Fruit fly (Drosophila melanogaster) whole organism, embryonic: Measurements from ENCODE around the gene Tcs4.

ENCODE experiments used
- Blimp-1 ChIP-seq: fragments of 200-800 bp; sonication (Bioruptor generic); optimal IDR thresholded peaks from 3 replicates; lab custom pipeline; 2018; ENCODE audit warnings: missing biosample characterization, missing genetic modification characterization, mild to moderate bottlenecking, moderate library complexity, missing genetic modification reagents
- CG10462 ChIP-seq: fragments of 200-800 bp; sonication (Bioruptor generic); optimal IDR thresholded peaks from 2 replicates; lab custom pipeline; 2016; ENCODE audit warnings: missing biosample characterization, missing genetic modification characterization
- CG12071 ChIP-seq: fragments of 200-800 bp; sonication (Bioruptor generic); optimal IDR thresholded peaks from 3 replicates; lab custom pipeline; 2018; ENCODE audit warnings: missing biosample characterization, mild to moderate bottlenecking, missing genetic modification characterization
- CG13424 ChIP-seq: fragments of 200-800 bp; sonication (Bioruptor generic); optimal IDR thresholded peaks from 2 replicates; lab custom pipeline; 2019; ENCODE audit warnings: missing biosample characterization, mild to moderate bottlenecking, missing genetic modification characterization, moderate library complexity
- CG14050 ChIP-seq: fragments of 200-800 bp; sonication (Bioruptor generic); IDR thresholded peaks from 3 replicates; pipeline ENCODE4 v1.3.6; 2022; ENCODE audit warnings: missing biosample characterization, missing genetic modification characterization
- CG1602 ChIP-seq: fragments of 200-800 bp; sonication (Bioruptor generic); optimal IDR thresholded peaks from 3 replicates; lab custom pipeline; 2016; ENCODE audit warnings: missing biosample characterization, missing genetic modification characterization
- CG1647 ChIP-seq: fragments of 200-800 bp; sonication (Bioruptor generic); optimal IDR thresholded peaks from 3 replicates; lab custom pipeline; 2016; ENCODE audit warnings: missing biosample characterization, missing genetic modification characterization
- CG16779 ChIP-seq: fragments of 200-800 bp; sonication (Bioruptor generic); IDR thresholded peaks from 2 replicates; pipeline ENCODE4 v1.3.6; 2022; ENCODE audit warnings: missing biosample characterization, missing genetic modification characterization
- CG17361 ChIP-seq: fragments of 200-800 bp; sonication (Bioruptor generic); IDR thresholded peaks from 3 replicates; pipeline ENCODE4 v1.3.6; 2022; ENCODE audit warnings: missing biosample characterization, missing genetic modification characterization
- CG17385 ChIP-seq: fragments of 200-800 bp; sonication (Bioruptor generic); optimal IDR thresholded peaks from 3 replicates; lab custom pipeline; 2018; ENCODE audit warnings: missing biosample characterization, mild to moderate bottlenecking, missing genetic modification characterization
- CG17912 ChIP-seq: fragments of 200-800 bp; sonication (Bioruptor generic); optimal IDR thresholded peaks from 2 replicates; lab custom pipeline; 2018; ENCODE audit warnings: missing biosample characterization, mild to moderate bottlenecking, missing genetic modification characterization
- CG18599 ChIP-seq: fragments of 200-800 bp; sonication (Bioruptor generic); optimal IDR thresholded peaks from 3 replicates; lab custom pipeline; 2017; ENCODE audit warnings: missing biosample characterization, missing genetic modification characterization, mild to moderate bottlenecking, moderate library complexity, missing genetic modification reagents
- CG3281 ChIP-seq: fragments of 200-800 bp; sonication (Bioruptor generic); optimal IDR thresholded peaks from 3 replicates; lab custom pipeline; 2017; ENCODE audit warnings: missing biosample characterization, mild to moderate bottlenecking, missing genetic modification characterization
- CG3726 ChIP-seq: fragments of 200-800 bp; sonication (Bioruptor generic); IDR thresholded peaks from 3 replicates; pipeline ENCODE4, ENCODE4 v1.3.6; 2022; ENCODE audit warnings: missing biosample characterization, missing genetic modification characterization
- CG4820 ChIP-seq: fragments of 200-800 bp; sonication (Bioruptor generic); optimal IDR thresholded peaks from 3 replicates; lab custom pipeline; 2016; ENCODE audit warnings: missing biosample characterization, missing genetic modification characterization
- CG5180 ChIP-seq: fragments of 200-800 bp; sonication (Bioruptor generic); optimal IDR thresholded peaks from 3 replicates; lab custom pipeline; 2017; ENCODE audit warnings: missing biosample characterization, missing genetic modification characterization, mild to moderate bottlenecking, moderate library complexity, missing genetic modification reagents
- CG7372 ChIP-seq: fragments of 200-800 bp; sonication (Bioruptor generic); IDR thresholded peaks from 2 replicates; pipeline ENCODE4 v1.3.6; 2022; ENCODE audit warnings: missing biosample characterization, missing genetic modification characterization
- CG7839 ChIP-seq: fragments of 200-800 bp; sonication (Bioruptor generic); optimal IDR thresholded peaks from 3 replicates; lab custom pipeline; 2018; ENCODE audit warnings: missing biosample characterization, mild to moderate bottlenecking, missing genetic modification characterization, moderate library complexity
- CkIIα-i1 ChIP-seq: fragments of 200-800 bp; sonication (Bioruptor generic); IDR thresholded peaks from 2 replicates; pipeline ENCODE4 v1.3.6; 2022; ENCODE audit warnings: missing biosample characterization, missing genetic modification characterization
- D ChIP-seq, 2 experiments: fragments of 200-800 bp in 1 of 2; fragments of >200 bp in 1 of 2; sonication (Bioruptor generic) in 1 of 2; optimal IDR thresholded peaks; 2 replicates in 1 of 2; 3 replicates in 1 of 2; lab custom pipeline; 2017; ENCODE audit warnings: mild to moderate bottlenecking in 1 of 2, missing biosample characterization in 1 of 2, missing genetic modification characterization in 1 of 2, missing genetic modification reagents in 1 of 2
- D19A ChIP-seq: fragments of 200-800 bp; optimal IDR thresholded peaks from 3 replicates; lab custom pipeline; 2019; ENCODE audit warnings: missing biosample characterization, mild to moderate bottlenecking, missing genetic modification characterization, moderate library complexity
- Dad ChIP-seq: fragments of 200-800 bp; sonication (Bioruptor generic); optimal IDR thresholded peaks from 3 replicates; lab custom pipeline; 2016; ENCODE audit warnings: missing biosample characterization, missing genetic modification characterization
- Eip74EF ChIP-seq, 2 experiments: fragments of 200-800 bp in 1 of 2; fragments of >200 bp in 1 of 2; sonication (Bioruptor generic) in 1 of 2; optimal IDR thresholded peaks; 2 replicates each; lab custom pipeline; 2017 to 2019; ENCODE audit warnings: missing biosample characterization in 2 of 2, missing genetic modification characterization in 2 of 2, mild to moderate bottlenecking in 1 of 2, moderate library complexity in 1 of 2
- Ets97D ChIP-seq: fragments of 200-800 bp; sonication (Bioruptor generic); optimal IDR thresholded peaks from 3 replicates; lab custom pipeline; 2016; ENCODE audit warnings: missing biosample characterization, missing genetic modification characterization
- Fer2 ChIP-seq: fragments of 200-800 bp; sonication (Bioruptor generic); optimal IDR thresholded peaks from 2 replicates; lab custom pipeline; 2018; ENCODE audit warnings: missing biosample characterization, mild to moderate bottlenecking, missing genetic modification characterization, moderate library complexity
- Fer3 ChIP-seq: fragments of 200-800 bp; sonication (Bioruptor generic); optimal IDR thresholded peaks from 2 replicates; lab custom pipeline; 2018; ENCODE audit warnings: missing biosample characterization, mild to moderate bottlenecking, missing genetic modification characterization, moderate library complexity
- HHEX ChIP-seq: fragments of 200-800 bp; sonication (Bioruptor generic); optimal IDR thresholded peaks from 3 replicates; lab custom pipeline; 2017; ENCODE audit warnings: missing biosample characterization, mild to moderate bottlenecking, missing genetic modification characterization, missing genetic modification reagents
- Tbp ChIP-seq: fragments of >200 bp; optimal IDR thresholded peaks from 2 replicates; lab custom pipeline; 2018; ENCODE audit warnings: missing biosample characterization, missing genetic modification characterization
- abd-A ChIP-seq: fragments of 200-800 bp; sonication (Bioruptor generic); optimal IDR thresholded peaks from 3 replicates; lab custom pipeline; 2019; ENCODE audit warnings: missing biosample characterization, mild to moderate bottlenecking, missing genetic modification characterization, moderate library complexity
- ara ChIP-seq: fragments of 200-800 bp; sonication (Bioruptor generic); IDR thresholded peaks from 2 replicates; pipeline ENCODE4 v1.3.6; 2022; ENCODE audit warnings: missing biosample characterization, missing genetic modification characterization
- ash1 ChIP-seq: fragments of 200-800 bp; sonication (Bioruptor generic); optimal IDR thresholded peaks from 2 replicates; lab custom pipeline; 2018; ENCODE audit warnings: missing biosample characterization, mild to moderate bottlenecking, missing genetic modification characterization
- az2 ChIP-seq: fragments of 200-800 bp; sonication (Bioruptor generic); optimal IDR thresholded peaks from 3 replicates; lab custom pipeline; 2016; ENCODE audit warnings: missing biosample characterization, missing genetic modification characterization
- bigmax ChIP-seq: fragments of 200-800 bp; sonication (Bioruptor generic); optimal IDR thresholded peaks from 2 replicates; lab custom pipeline; 2018; ENCODE audit warnings: missing biosample characterization, mild to moderate bottlenecking, missing genetic modification characterization
- cad ChIP-seq: fragments of >200 bp; optimal IDR thresholded peaks from 2 replicates; lab custom pipeline; 2017; ENCODE audit warnings: missing biosample characterization, missing genetic modification characterization
- cato ChIP-seq: fragments of 200-800 bp; sonication (Bioruptor generic); optimal IDR thresholded peaks from 2 replicates; lab custom pipeline; 2016; ENCODE audit warnings: missing biosample characterization, missing genetic modification characterization, borderline replicate concordance
- caup ChIP-seq: fragments of 200-800 bp; sonication (Bioruptor generic); optimal IDR thresholded peaks from 3 replicates; lab custom pipeline; 2017; ENCODE audit warnings: missing biosample characterization, mild to moderate bottlenecking, missing genetic modification characterization, moderate library complexity; ENCODE audit not compliant: severe bottlenecking
- dimm ChIP-seq: fragments of 200-800 bp; sonication (Bioruptor generic); IDR thresholded peaks from 2 replicates; pipeline ENCODE4 v1.3.6; 2022; ENCODE audit warnings: missing biosample characterization, missing genetic modification characterization
- klu ChIP-seq: fragments of 200-800 bp; sonication (Bioruptor generic); IDR thresholded peaks from 2 replicates; pipeline ENCODE4 v1.3.6; 2022; ENCODE audit warnings: missing biosample characterization, missing genetic modification characterization
- lab ChIP-seq: fragments of 200-800 bp; sonication (Bioruptor generic); optimal IDR thresholded peaks from 3 replicates; lab custom pipeline; 2017; ENCODE audit warnings: missing biosample characterization, missing genetic modification characterization, mild to moderate bottlenecking, moderate library complexity, missing genetic modification reagents
- lola ChIP-seq, 3 experiments: fragments of >200 bp in 2 of 3; fragments of 200-800 bp in 1 of 3; sonication (Bioruptor generic) in 1 of 3; optimal IDR thresholded peaks; 2 replicates each; lab custom pipeline; 2017 to 2019; ENCODE audit warnings: missing biosample characterization in 3 of 3, missing genetic modification characterization in 3 of 3, mild to moderate bottlenecking in 1 of 3, moderate library complexity in 1 of 3
- nerfin-2 ChIP-seq: fragments of 200-800 bp; sonication (Bioruptor generic); IDR thresholded peaks from 2 replicates; pipeline ENCODE4 v1.3.6; 2022; ENCODE audit warnings: missing biosample characterization, missing genetic modification characterization; ENCODE audit not compliant: partially characterized antibody
- sim ChIP-seq: fragments of 200-800 bp; sonication (Bioruptor generic); IDR thresholded peaks from 2 replicates; pipeline ENCODE4 v1.3.6; 2022; ENCODE audit warnings: missing biosample characterization, missing genetic modification characterization
- sima ChIP-seq: fragments of 200-800 bp; sonication (Bioruptor generic); optimal IDR thresholded peaks from 2 replicates; lab custom pipeline; 2016; ENCODE audit warnings: missing biosample characterization, missing genetic modification characterization
- sqz ChIP-seq: fragments of 200-800 bp; sonication (Bioruptor generic); optimal IDR thresholded peaks from 3 replicates; lab custom pipeline; 2018; ENCODE audit warnings: missing biosample characterization, mild to moderate bottlenecking, missing genetic modification characterization
- sr ChIP-seq: fragments of 200-800 bp; sonication (Bioruptor generic); IDR thresholded peaks from 3 replicates; pipeline ENCODE4 v1.3.6; 2022; ENCODE audit warnings: missing biosample characterization, missing genetic modification characterization
- sug ChIP-seq: fragments of 200-800 bp; optimal IDR thresholded peaks from 2 replicates; lab custom pipeline; 2019; ENCODE audit warnings: missing biosample characterization, mild to moderate bottlenecking, missing genetic modification characterization, moderate library complexity
- toy ChIP-seq: fragments of 200-800 bp; sonication (Bioruptor generic); IDR thresholded peaks from 2 replicates; pipeline ENCODE4 v1.3.6; 2022; ENCODE audit warnings: missing biosample characterization, missing genetic modification characterization
- trem ChIP-seq: fragments of 200-800 bp; optimal IDR thresholded peaks from 3 replicates; lab custom pipeline; 2019; ENCODE audit warnings: missing biosample characterization, mild to moderate bottlenecking, missing genetic modification characterization, moderate library complexity
- vfl ChIP-seq: fragments of 200-800 bp; sonication (Bioruptor generic); optimal IDR thresholded peaks from 2 replicates; lab custom pipeline; 2016; ENCODE audit warnings: missing biosample characterization, missing genetic modification characterization

Tcs4 gene

DNA sequence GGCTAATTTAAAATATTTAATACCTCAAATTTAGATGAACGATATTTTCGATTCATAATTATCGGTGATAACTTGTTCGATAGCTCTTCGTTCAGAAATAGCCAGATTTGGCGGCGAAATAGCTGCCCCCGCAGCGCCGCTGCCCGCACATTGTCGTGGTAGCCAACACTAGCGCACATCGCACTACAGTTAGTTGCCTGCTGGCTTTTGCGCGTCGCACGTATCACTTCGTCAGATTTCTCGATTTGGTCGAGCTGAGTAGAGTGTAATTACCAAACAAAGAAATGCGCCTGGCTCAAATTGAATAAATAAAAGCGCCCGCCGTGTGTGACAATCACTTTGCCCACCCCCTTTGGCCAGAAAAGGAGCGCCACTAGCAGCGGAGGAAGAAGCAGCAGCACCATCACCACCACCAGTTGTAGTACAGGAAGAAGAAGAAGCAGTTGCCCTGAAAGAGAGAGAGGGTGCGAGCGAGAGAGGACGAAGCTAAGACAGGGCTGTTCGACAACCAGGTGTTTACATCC is 49.1 kb upstream of the Tcs4 start, which contains the start of gene Abcd3 (continued):
- TF ChIP-seq Tbp (no peak), dimm (GFP tag; lab: Robert Waterston, UW) (no peak), toy (GFP tag; lab: Robert Waterston, UW) (no peak), CG1602 (GFP tag; lab: Kevin White, UChicago) (no peak), Ets97D (peak; percentile 18), CG13424 (tag; lab: Kevin White, UChicago) (no peak), CG18599 (peak; percentile 66), klu (GFP tag; lab: Robert Waterston, UW) (no peak), sim (GFP tag; lab: Robert Waterston, UW) (no peak), abd-A (tag; lab: Kevin White, UChicago) (no peak), CG16779 (no peak), D19A (tag; lab: Kevin White, UChicago) (peak; percentile 6), CG3726 (GFP tag; lab: Robert Waterston, UW) (no peak), sug (tag; lab: Kevin White, UChicago) (peak; percentile 59), CG10462 (GFP tag; lab: Kevin White, UChicago) (no peak), Eip74EF (GFP tag; optimal IDR thresholded peaks at IDR 0.05; lab: Kevin White, UChicago) (peak in 1 of 2 experiments; percentile 59), CG4820 (GFP tag; lab: Kevin White, UChicago) (no peak), CG3281 (GFP tag; lab: Kevin White, UChicago) (peak; percentile 100), az2 (GFP tag; lab: Kevin White, UChicago) (no peak), Fer2 (tag; lab: Kevin White, UChicago) (no peak), CG17385 (GFP tag; lab: Kevin White, UChicago) (peak; percentile 100), CkIIα-i1 (no peak), cato (GFP tag; lab: Kevin White, UChicago) (no peak), caup (GFP tag; lab: Kevin White, UChicago) (peak; percentile 45), Dad (GFP tag; lab: Kevin White, UChicago) (no peak), nerfin-2 (peak; percentile 71), sima (GFP tag; lab: Kevin White, UChicago) (no peak), CG7839 (tag; lab: Kevin White, UChicago) (peak; percentile 25), ash1 (GFP tag; lab: Kevin White, UChicago) (no peak), CG12071 (GFP tag; lab: Kevin White, UChicago) (peak; percentile 52), lola (GFP tag; optimal IDR thresholded peaks at IDR 0.05; lab: Kevin White, UChicago) (no peak), ara (GFP tag; lab: Robert Waterston, UW) (peak; percentile 36; the same call in 1 of the 2 replicates), bigmax (GFP tag; lab: Kevin White, UChicago) (no peak), sr (0 out of 3 replicates have a peak, but pooled peaks have one; percentile 43), CG5180 (GFP tag; lab: Kevin White, UChicago) (peak; percentile 44), CG17361 (GFP tag; lab: Robert Waterston, UW) (0 out of 3 replicates have a peak, but pooled peaks have one; percentile 36), Fer3 (no peak), trem (tag; lab: Kevin White, UChicago) (peak; percentile 46), D (optimal IDR thresholded peaks at IDR 0.05; lab: Kevin White, UChicago) (no peak), D (GFP tag; optimal IDR thresholded peaks at IDR 0.05; lab: Kevin White, UChicago) (peak; percentile 32), CG7372 (GFP tag; lab: Robert Waterston, UW) (no peak), Blimp-1 (GFP tag; lab: Kevin White, UChicago) (no peak), CG1647 (no peak), HHEX (peak; percentile 28), CG14050 (GFP tag; lab: Robert Waterston, UW) (no peak), vfl (GFP tag; lab: Kevin White, UChicago) (peak; percentile 62), sqz (GFP tag; lab: Kevin White, UChicago) (no peak), cad (GFP tag; lab: Kevin White, UChicago) (no peak), CG17912 (GFP tag; lab: Kevin White, UChicago) (peak; percentile 17), lab (peak; percentile 70)
